Worm (Caenorhabditis elegans) whole organism, mixed stage, embryonic: ENCODE results near the gene C16C10.2.
A peak's percentile ranks its signal among the peaks of the same experiment; 100 is the strongest.

ENCODE experiments used
- M03D4.4 ChIP-seq: sonication (generic microtip); optimal IDR thresholded peaks from 2 replicates; lab custom pipeline; 2017; ENCODE audit warnings: mild to moderate bottlenecking, missing genetic modification characterization, missing compliant biosample characterization
- bed-3 ChIP-seq: fragments of 200-800 bp; sonication (Bioruptor generic); optimal IDR thresholded peaks from 3 replicates; lab custom pipeline; 2018; ENCODE audit warnings: mild to moderate bottlenecking, missing genetic modification characterization, moderate library complexity, missing compliant biosample characterization
- blmp-1 ChIP-seq: fragments of 150-350 bp; optimal IDR thresholded peaks from 2 replicates; lab custom pipeline; 2014; ENCODE audit warnings: missing biosample characterization, missing genetic modification characterization
- ceh-39 ChIP-seq: fragments of 150-350 bp; optimal IDR thresholded peaks from 2 replicates; lab custom pipeline; 2014; ENCODE audit warnings: missing biosample characterization, missing genetic modification characterization
- ceh-43 ChIP-seq: fragments of 200-800 bp; sonication (Bioruptor generic); optimal IDR thresholded peaks from 2 replicates; lab custom pipeline; 2018; ENCODE audit warnings: mild to moderate bottlenecking, missing genetic modification characterization, moderate library complexity, missing compliant biosample characterization
- ceh-83 ChIP-seq: fragments of 200-800 bp; sonication (Bioruptor generic); optimal IDR thresholded peaks from 2 replicates; lab custom pipeline; 2018; ENCODE audit warnings: mild to moderate bottlenecking, missing genetic modification characterization, missing compliant biosample characterization
- ces-1 ChIP-seq: fragments of 150-350 bp; optimal IDR thresholded peaks from 2 replicates; lab custom pipeline; 2014; ENCODE audit warnings: missing biosample characterization, missing genetic modification reagents, missing genetic modification characterization
- cnd-1 ChIP-seq: fragments of 200-800 bp; sonication (Bioruptor generic); optimal IDR thresholded peaks from 2 replicates; lab custom pipeline; 2018; ENCODE audit warnings: mild to moderate bottlenecking, missing genetic modification characterization, missing compliant biosample characterization
- drap-1 ChIP-seq: fragments of 200-800 bp; sonication (Bioruptor generic); optimal IDR thresholded peaks from 3 replicates; lab custom pipeline; 2018; ENCODE audit warnings: mild to moderate bottlenecking, missing genetic modification characterization, missing compliant biosample characterization
- elt-1 ChIP-seq: sonication (generic microtip); optimal IDR thresholded peaks from 2 replicates; lab custom pipeline; 2017; ENCODE audit warnings: missing genetic modification characterization, mild to moderate bottlenecking, missing compliant biosample characterization, antibody characterized with exemption, moderate library complexity, borderline replicate concordance; ENCODE audit not compliant: insufficient read depth
- elt-3 ChIP-seq: fragments of 150-350 bp; optimal IDR thresholded peaks from 2 replicates; lab custom pipeline; 2014; ENCODE audit warnings: missing biosample characterization, missing genetic modification characterization
- flh-1 ChIP-seq: fragments of 200-800 bp; sonication (Bioruptor generic); optimal IDR thresholded peaks from 2 replicates; lab custom pipeline; 2018; ENCODE audit warnings: mild to moderate bottlenecking, missing genetic modification characterization, moderate library complexity, missing compliant biosample characterization
- ham-2 ChIP-seq: fragments of 200-800 bp; sonication (Bioruptor generic); optimal IDR thresholded peaks from 2 replicates; lab custom pipeline; 2018; ENCODE audit warnings: mild to moderate bottlenecking, missing genetic modification characterization, missing compliant biosample characterization
- hlh-1 ChIP-seq: fragments of 150-350 bp; optimal IDR thresholded peaks from 2 replicates; lab custom pipeline; 2014; ENCODE audit warnings: missing biosample characterization, missing genetic modification reagents, missing genetic modification characterization
- lin-13 ChIP-seq: fragments of 150-350 bp; optimal IDR thresholded peaks from 2 replicates; lab custom pipeline; 2014; ENCODE audit warnings: missing biosample characterization, missing genetic modification characterization
- lin-32 ChIP-seq: fragments of 200-800 bp; sonication (Bioruptor generic); optimal IDR thresholded peaks from 2 replicates; lab custom pipeline; 2018; ENCODE audit warnings: mild to moderate bottlenecking, missing genetic modification characterization, missing compliant biosample characterization
- lsy-2 ChIP-seq: fragments of 150-350 bp; optimal IDR thresholded peaks from 2 replicates; lab custom pipeline; 2014; ENCODE audit warnings: missing biosample characterization, missing genetic modification characterization
- mab-5 ChIP-seq: fragments of 150-350 bp; optimal IDR thresholded peaks from 2 replicates; lab custom pipeline; 2014; ENCODE audit warnings: missing biosample characterization, missing genetic modification characterization
- mep-1 ChIP-seq: fragments of 150-350 bp; optimal IDR thresholded peaks from 2 replicates; lab custom pipeline; 2017; ENCODE audit warnings: missing biosample characterization, missing genetic modification reagents, missing genetic modification characterization, inconsistent platforms
- mls-2 ChIP-seq: sonication (generic microtip); optimal IDR thresholded peaks from 2 replicates; lab custom pipeline; 2016; ENCODE audit warnings: mild to moderate bottlenecking, missing genetic modification characterization, moderate library complexity, missing compliant biosample characterization
- nhr-12 ChIP-seq: fragments of 150-350 bp; optimal IDR thresholded peaks from 2 replicates; lab custom pipeline; 2014; ENCODE audit warnings: missing biosample characterization, missing genetic modification characterization
- nhr-2 ChIP-seq: fragments of 150-350 bp; optimal IDR thresholded peaks from 2 replicates; lab custom pipeline; 2014; ENCODE audit warnings: missing biosample characterization, missing genetic modification characterization
- nhr-237 ChIP-seq: fragments of 150-350 bp; optimal IDR thresholded peaks from 2 replicates; lab custom pipeline; 2014; ENCODE audit warnings: missing biosample characterization, missing genetic modification characterization
- nhr-28 ChIP-seq: fragments of 150-350 bp; optimal IDR thresholded peaks from 2 replicates; lab custom pipeline; 2014; ENCODE audit warnings: missing biosample characterization, missing genetic modification characterization
- nhr-76 ChIP-seq: sonication (generic microtip); optimal IDR thresholded peaks from 2 replicates; lab custom pipeline; 2017; ENCODE audit warnings: missing biosample characterization, missing genetic modification characterization
- pha-4 ChIP-seq: fragments of 150-350 bp; optimal IDR thresholded peaks from 2 replicates; lab custom pipeline; 2018; ENCODE audit warnings: missing biosample characterization, missing genetic modification reagents, missing genetic modification characterization
- sem-2 ChIP-seq: fragments of 200-800 bp; sonication (Bioruptor generic); optimal IDR thresholded peaks from 2 replicates; lab custom pipeline; 2018; ENCODE audit warnings: mild to moderate bottlenecking, missing genetic modification characterization, missing compliant biosample characterization
- snpc-4 ChIP-seq: fragments of 150-350 bp; optimal IDR thresholded peaks from 2 replicates; lab custom pipeline; 2014; ENCODE audit warnings: missing biosample characterization, missing genetic modification characterization
- sptf-1 ChIP-seq: sonication (generic microtip); optimal IDR thresholded peaks from 2 replicates; lab custom pipeline; 2017; ENCODE audit warnings: mild to moderate bottlenecking, missing genetic modification characterization, moderate library complexity, missing compliant biosample characterization
- tbx-8 ChIP-seq: fragments of 200-800 bp; sonication (Bioruptor generic); optimal IDR thresholded peaks from 2 replicates; lab custom pipeline; 2018; ENCODE audit warnings: mild to moderate bottlenecking, missing genetic modification characterization, moderate library complexity, missing compliant biosample characterization
- unc-120 ChIP-seq: sonication (generic microtip); optimal IDR thresholded peaks from 2 replicates; lab custom pipeline; 2017; ENCODE audit warnings: missing genetic modification characterization, missing compliant biosample characterization; ENCODE audit not compliant: poor library complexity, severe bottlenecking
- unc-39 ChIP-seq: fragments of 150-350 bp; optimal IDR thresholded peaks from 2 replicates; lab custom pipeline; 2014; ENCODE audit warnings: missing biosample characterization, missing genetic modification characterization
- unc-62 ChIP-seq: fragments of 150-350 bp; optimal IDR thresholded peaks from 2 replicates; lab custom pipeline; 2014; ENCODE audit warnings: missing biosample characterization, missing genetic modification reagents, missing genetic modification characterization
- zip-8 ChIP-seq: fragments of 150-350 bp; optimal IDR thresholded peaks from 2 replicates; lab custom pipeline; 2014; ENCODE audit warnings: missing biosample characterization, missing genetic modification characterization
- ztf-11 ChIP-seq: fragments of 150-350 bp; optimal IDR thresholded peaks from 2 replicates; lab custom pipeline; 2014; ENCODE audit warnings: missing biosample characterization, missing genetic modification characterization

C16C10.2 gene

DNA sequence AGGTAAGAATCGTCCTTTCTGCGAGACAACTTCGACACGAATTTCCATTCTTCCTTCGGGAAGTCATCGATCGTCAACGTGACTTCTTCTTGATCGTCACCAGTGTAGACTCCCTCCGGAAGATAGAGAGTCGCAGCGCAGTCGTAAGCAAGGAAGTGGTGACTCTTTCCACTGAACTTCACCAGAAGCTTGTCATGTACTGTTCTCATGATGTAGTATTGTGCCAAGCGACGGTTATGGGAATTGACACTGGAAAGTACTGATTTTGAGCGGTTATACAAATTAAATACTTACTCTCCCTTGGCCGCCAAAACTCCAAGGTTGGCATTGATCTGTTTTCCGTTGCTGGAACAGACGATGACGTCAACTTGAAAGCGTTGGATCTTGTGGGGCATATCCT lies 3.0 kb downstream of the C16C10.2 start:
- TF ChIP-seq mab-5 (tag; lab: Kevin White, UChicago) (no peak), unc-120 (no peak), ceh-39 (tag; lab: Kevin White, UChicago) (no peak), unc-62 (GFP tag; lab: Kevin White, UChicago) (no peak), snpc-4 (tag; lab: Kevin White, UChicago) (no peak)

DNA sequence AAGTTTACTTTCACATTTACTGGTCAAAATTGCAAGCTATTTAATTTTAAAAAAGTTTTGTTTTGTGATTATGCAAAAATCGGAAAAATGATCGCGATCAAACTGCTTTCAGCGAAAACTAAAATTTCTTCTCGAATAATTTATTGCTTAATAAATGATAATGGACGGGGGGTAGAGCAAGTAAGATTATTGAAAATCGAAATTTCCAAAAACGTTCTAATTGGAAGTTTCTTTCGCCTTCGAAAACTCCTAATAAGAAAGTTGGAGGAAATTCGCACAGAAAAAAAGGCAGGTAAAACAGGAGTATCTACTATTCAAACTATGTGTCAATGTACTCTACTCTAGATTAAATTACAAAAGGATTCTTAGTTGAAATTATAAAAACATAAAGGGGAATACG lies 6.3 kb downstream of the C16C10.2 start:
- no peak for TF ChIP-seq drap-1
- TF ChIP-seq lsy-2 = no peak
- TF ChIP-seq nhr-237 (tag; lab: Kevin White, UChicago) = no peak
- TF ChIP-seq bed-3 (GFP tag; lab: Kevin White, UChicago) = no peak
- TF ChIP-seq nhr-2 (tag; lab: Kevin White, UChicago) = no peak
- no peak for TF ChIP-seq unc-39 (tag; lab: Kevin White, UChicago)
- no peak for TF ChIP-seq pha-4 (tag; lab: Kevin White, UChicago)
- TF ChIP-seq hlh-1 = no peak
- no peak for TF ChIP-seq ces-1
- TF ChIP-seq ceh-43 (GFP tag; lab: Kevin White, UChicago) = no peak
- no peak for TF ChIP-seq mab-5 (tag; lab: Kevin White, UChicago)
- TF ChIP-seq ham-2 (GFP tag; lab: Kevin White, UChicago) = no peak

DNA sequence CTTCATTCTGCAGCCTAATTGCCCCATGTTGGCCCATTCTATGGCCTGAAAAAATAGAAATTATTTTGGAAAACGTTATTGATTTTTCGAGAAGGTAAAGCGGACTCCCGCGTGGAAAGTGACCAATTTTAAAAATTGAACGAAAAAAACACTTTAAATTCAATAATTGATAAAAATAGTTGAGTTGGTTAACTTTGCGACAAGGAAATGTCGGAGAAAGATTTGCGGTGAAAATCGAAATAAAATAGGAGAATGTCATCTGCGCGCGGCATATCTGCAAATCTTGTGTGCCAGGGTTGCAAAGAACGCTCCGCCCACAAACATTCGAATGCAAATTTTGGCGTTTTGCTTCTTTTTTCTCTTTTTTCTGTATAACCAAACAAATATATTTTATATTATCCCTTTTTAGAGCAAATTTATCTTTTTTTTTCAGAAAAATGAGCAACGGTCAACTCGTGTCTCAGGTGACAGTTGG lies 7.5 kb downstream of the C16C10.2 start, which contains the start of the genes rnf-121 and C16C10.4:
rnf-121 (minus strand) TSS at position 51 of the 475 bp plus-strand sequence.
C16C10.4 (plus strand) TSS at position 434 of the 475 bp plus-strand sequence.
- TF ChIP-seq lin-32 (GFP tag; lab: Kevin White, UChicago) = peak; percentile 89
- TF ChIP-seq sptf-1 = peak; percentile 96
- TF ChIP-seq ceh-83 (GFP tag; lab: Kevin White, UChicago) = peak; percentile 94
- TF ChIP-seq unc-39 (tag; lab: Kevin White, UChicago) = peak; percentile 71
- peak; percentile 73 for TF ChIP-seq blmp-1 (tag; lab: Kevin White, UChicago)
- peak; percentile 82 for TF ChIP-seq mep-1 (tag; lab: Kevin White, UChicago)
- TF ChIP-seq nhr-2 (tag; lab: Kevin White, UChicago) = peak; percentile 20
- TF ChIP-seq nhr-237 (tag; lab: Kevin White, UChicago) = peak; percentile 53
- TF ChIP-seq mab-5 (tag; lab: Kevin White, UChicago) = peak; percentile 91
- TF ChIP-seq tbx-8 (GFP tag; lab: Kevin White, UChicago) = peak; percentile 81
- peak; percentile 62 for TF ChIP-seq pha-4 (tag; lab: Kevin White, UChicago)
- TF ChIP-seq nhr-12 (tag; lab: Kevin White, UChicago) = peak; percentile 99
- TF ChIP-seq elt-1 = peak; percentile 75
- TF ChIP-seq ceh-43 (GFP tag; lab: Kevin White, UChicago) = peak; percentile 92
- no peak for TF ChIP-seq snpc-4 (tag; lab: Kevin White, UChicago)
- peak; percentile 72 for TF ChIP-seq lsy-2
- TF ChIP-seq sem-2 = peak; percentile 82
- peak; percentile 83 for TF ChIP-seq flh-1 (GFP tag; lab: Kevin White, UChicago)
- peak; percentile 88 for TF ChIP-seq drap-1
- TF ChIP-seq M03D4.4 = peak; percentile 93
- TF ChIP-seq bed-3 (GFP tag; lab: Kevin White, UChicago) = peak; percentile 83
- no peak for TF ChIP-seq ces-1
- TF ChIP-seq elt-3 (tag; lab: Kevin White, UChicago) = peak; percentile 78
- peak; percentile 73 for TF ChIP-seq nhr-76
- TF ChIP-seq mls-2 (tag; lab: Kevin White, UChicago) = peak; percentile 94
- TF ChIP-seq unc-120 = peak; percentile 93
- TF ChIP-seq hlh-1 = peak; percentile 85
- TF ChIP-seq ceh-39 (tag; lab: Kevin White, UChicago) = peak; percentile 51
- peak; percentile 94 for TF ChIP-seq ztf-11 (tag; lab: Kevin White, UChicago)
- TF ChIP-seq lin-13 = peak; percentile 81
- TF ChIP-seq zip-8 = no peak
- TF ChIP-seq nhr-28 (tag; lab: Kevin White, UChicago) = peak; percentile 73
- peak; percentile 94 for TF ChIP-seq cnd-1 (tag; lab: Kevin White, UChicago)
- peak; percentile 73 for TF ChIP-seq ham-2 (GFP tag; lab: Kevin White, UChicago)
- peak; percentile 7 for TF ChIP-seq unc-62 (GFP tag; lab: Kevin White, UChicago)

DNA sequence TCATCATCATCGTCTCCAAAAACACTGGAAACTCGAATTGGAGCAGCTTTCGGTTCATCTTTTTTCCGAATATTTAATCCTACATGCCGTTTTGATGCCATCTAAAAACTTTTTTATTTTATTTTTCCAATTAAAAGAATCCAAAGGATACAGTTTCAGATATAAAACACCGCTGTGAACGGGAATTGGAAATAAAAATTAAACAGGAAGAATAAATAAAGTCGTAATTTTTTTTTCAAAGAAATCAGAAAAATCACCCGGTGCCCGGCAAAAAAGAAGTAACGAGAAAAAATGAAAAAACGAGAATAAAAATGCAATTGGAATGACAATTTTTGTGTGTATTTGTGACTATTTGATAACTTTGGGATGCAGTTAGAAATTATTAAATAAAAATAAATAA lies 9.8 kb downstream of the C16C10.2 start, which contains the start of gene ccdc-55:
ccdc-55 (minus strand) TSS at position 101 of the 400 bp plus-strand sequence.
- TF ChIP-seq nhr-2 (tag; lab: Kevin White, UChicago) (no peak), nhr-12 (tag; lab: Kevin White, UChicago) (no peak), unc-39 (tag; lab: Kevin White, UChicago) (no peak), M03D4.4 (no peak), ceh-43 (GFP tag; lab: Kevin White, UChicago) (no peak), nhr-237 (tag; lab: Kevin White, UChicago) (no peak), ces-1 (no peak), ztf-11 (tag; lab: Kevin White, UChicago) (no peak), blmp-1 (tag; lab: Kevin White, UChicago) (no peak), elt-3 (tag; lab: Kevin White, UChicago) (no peak), zip-8 (no peak), mab-5 (tag; lab: Kevin White, UChicago) (no peak), snpc-4 (tag; lab: Kevin White, UChicago) (no peak), mls-2 (tag; lab: Kevin White, UChicago) (no peak), drap-1 (no peak), nhr-28 (tag; lab: Kevin White, UChicago) (no peak), sem-2 (no peak), mep-1 (tag; lab: Kevin White, UChicago) (no peak), nhr-76 (no peak)
- TF ChIP-seq, all 35 proteins: peak for 0
